Fruit fly (Drosophila melanogaster) whole organism, embryonic: ENCODE measurements around the gene CG31029.

ENCODE experiments used
- ATbp ChIP-seq: fragments of 200-800 bp; sonication (Bioruptor generic); optimal IDR thresholded peaks from 2 replicates; lab custom pipeline; 2017; ENCODE audit warnings: missing biosample characterization, mild to moderate bottlenecking, missing genetic modification characterization, missing genetic modification reagents
- Atf3 ChIP-seq: fragments of 200-800 bp; sonication (Bioruptor generic); optimal IDR thresholded peaks from 3 replicates; lab custom pipeline; 2016; ENCODE audit warnings: missing biosample characterization, missing genetic modification characterization
- CG10321 ChIP-seq: fragments of 200-800 bp; sonication (Bioruptor generic); IDR thresholded peaks from 2 replicates; pipeline ENCODE4 v1.3.6; 2022; ENCODE audit warnings: missing biosample characterization, missing genetic modification characterization
- CG10366 ChIP-seq: fragments of 200-800 bp; sonication (Bioruptor generic); IDR thresholded peaks from 2 replicates; pipeline ENCODE4 v1.3.6; 2022; ENCODE audit warnings: missing biosample characterization, missing genetic modification characterization
- CG12236 ChIP-seq: fragments of 200-800 bp; sonication (Bioruptor generic); optimal IDR thresholded peaks from 2 replicates; lab custom pipeline; 2016; ENCODE audit warnings: missing biosample characterization, missing genetic modification characterization
- CG1233 ChIP-seq: fragments of 200-800 bp; sonication (Bioruptor generic); optimal IDR thresholded peaks from 4 replicates; lab custom pipeline; 2018; ENCODE audit warnings: missing biosample characterization, mild to moderate bottlenecking, missing genetic modification characterization
- CG12391 ChIP-seq: fragments of 200-800 bp; sonication (Bioruptor generic); optimal IDR thresholded peaks from 3 replicates; lab custom pipeline; 2018; ENCODE audit warnings: missing biosample characterization, mild to moderate bottlenecking, missing genetic modification characterization, moderate library complexity
- CG12769 ChIP-seq: fragments of 200-800 bp; sonication (Bioruptor generic); optimal IDR thresholded peaks from 2 replicates; lab custom pipeline; 2019; ENCODE audit warnings: missing biosample characterization, mild to moderate bottlenecking, missing genetic modification characterization, moderate library complexity
- CG13775 ChIP-seq: fragments of 200-800 bp; sonication (Bioruptor generic); optimal IDR thresholded peaks from 3 replicates; lab custom pipeline; 2017; ENCODE audit warnings: missing biosample characterization, mild to moderate bottlenecking, missing genetic modification characterization
- CG14860 ChIP-seq: fragments of 200-800 bp; sonication (Bioruptor generic); IDR thresholded peaks from 3 replicates; pipeline ENCODE4 v1.3.6; 2022; ENCODE audit warnings: missing biosample characterization, missing genetic modification characterization; ENCODE audit not compliant: partially characterized antibody
- CG15514 ChIP-seq: fragments of 200-800 bp; sonication (Bioruptor generic); optimal IDR thresholded peaks from 3 replicates; lab custom pipeline; 2017; ENCODE audit warnings: missing biosample characterization, missing genetic modification characterization, mild to moderate bottlenecking, moderate library complexity, missing genetic modification reagents
- CG1603 ChIP-seq: fragments of 200-800 bp; sonication (Bioruptor generic); optimal IDR thresholded peaks from 2 replicates; lab custom pipeline; 2019; ENCODE audit warnings: missing biosample characterization, mild to moderate bottlenecking, missing genetic modification characterization, moderate library complexity
- CG1647 ChIP-seq: fragments of 200-800 bp; sonication (Bioruptor generic); optimal IDR thresholded peaks from 3 replicates; lab custom pipeline; 2016; ENCODE audit warnings: missing biosample characterization, missing genetic modification characterization
- CG17186 ChIP-seq: fragments of 200-800 bp; sonication (Bioruptor generic); optimal IDR thresholded peaks from 3 replicates; lab custom pipeline; 2017; ENCODE audit warnings: missing biosample characterization, missing genetic modification reagents, missing genetic modification characterization
- CG17359 ChIP-seq: fragments of 200-800 bp; sonication (Bioruptor generic); optimal IDR thresholded peaks from 3 replicates; lab custom pipeline; 2018; ENCODE audit warnings: missing biosample characterization, mild to moderate bottlenecking, missing genetic modification characterization, moderate library complexity
- CG18764 ChIP-seq: fragments of 200-800 bp; sonication (Bioruptor generic); optimal IDR thresholded peaks from 3 replicates; lab custom pipeline; 2016; ENCODE audit warnings: missing biosample characterization, missing genetic modification characterization
- CG2712 ChIP-seq: fragments of 200-800 bp; optimal IDR thresholded peaks from 3 replicates; lab custom pipeline; 2019; ENCODE audit warnings: missing biosample characterization, mild to moderate bottlenecking, missing genetic modification characterization, moderate library complexity
- CG4854 ChIP-seq: fragments of 200-800 bp; sonication (Bioruptor generic); optimal IDR thresholded peaks from 2 replicates; lab custom pipeline; 2016; ENCODE audit warnings: missing biosample characterization, missing genetic modification characterization, inconsistent platforms
- CG5953 ChIP-seq: fragments of 200-800 bp; sonication (Bioruptor generic); IDR thresholded peaks from 2 replicates; pipeline ENCODE4 v1.3.6; 2022; ENCODE audit warnings: missing biosample characterization, missing genetic modification characterization
- CG6254 ChIP-seq: fragments of 200-800 bp; sonication (Bioruptor generic); optimal IDR thresholded peaks from 3 replicates; lab custom pipeline; 2017; ENCODE audit warnings: mild to moderate bottlenecking, missing biosample characterization, missing genetic modification reagents, missing genetic modification characterization
- CG6272 ChIP-seq: fragments of 200-800 bp; sonication (Bioruptor generic); IDR thresholded peaks from 2 replicates; pipeline ENCODE4 v1.3.6; 2022; ENCODE audit warnings: missing biosample characterization, missing genetic modification characterization
- CG8089 ChIP-seq: fragments of 200-800 bp; sonication (Bioruptor generic); optimal IDR thresholded peaks from 3 replicates; lab custom pipeline; 2016; ENCODE audit warnings: missing biosample characterization, missing genetic modification characterization
- CG9437 ChIP-seq: fragments of 200-800 bp; sonication (Bioruptor generic); optimal IDR thresholded peaks from 2 replicates; lab custom pipeline; 2018; ENCODE audit warnings: missing biosample characterization, mild to moderate bottlenecking, missing genetic modification characterization
- CHES-1-like ChIP-seq: fragments of 200-800 bp; sonication (Bioruptor generic); optimal IDR thresholded peaks from 2 replicates; lab custom pipeline; 2016; ENCODE audit warnings: missing biosample characterization, missing genetic modification characterization
- GATAe ChIP-seq: fragments of 200-800 bp; sonication (Bioruptor generic); conservative IDR thresholded peaks from 2 replicates; pipeline ENCODE4 v1.3.6; 2022; ENCODE audit warnings: missing biosample characterization, missing genetic modification characterization
- HLH3B ChIP-seq: fragments of 200-800 bp; sonication (Bioruptor generic); IDR thresholded peaks from 2 replicates; pipeline ENCODE4 v1.3.6; 2022; ENCODE audit warnings: missing biosample characterization, missing genetic modification characterization
- Hr39 ChIP-seq: fragments of >200 bp; optimal IDR thresholded peaks from 2 replicates; lab custom pipeline; 2017
- MESR4 ChIP-seq: fragments of 200-800 bp; sonication (Bioruptor generic); optimal IDR thresholded peaks from 2 replicates; lab custom pipeline; 2018; ENCODE audit warnings: missing biosample characterization, mild to moderate bottlenecking, missing genetic modification characterization, moderate library complexity
- Meics ChIP-seq: fragments of 200-800 bp; sonication (Bioruptor generic); optimal IDR thresholded peaks from 2 replicates; lab custom pipeline; 2017; ENCODE audit warnings: missing biosample characterization, mild to moderate bottlenecking, missing genetic modification characterization
- Mrtf ChIP-seq: fragments of 200-800 bp; sonication (Bioruptor generic); IDR thresholded peaks from 3 replicates; pipeline ENCODE4 v1.3.6; 2022; ENCODE audit warnings: missing biosample characterization, missing genetic modification characterization
- Oli ChIP-seq: fragments of 200-800 bp; sonication (Bioruptor generic); optimal IDR thresholded peaks from 2 replicates; lab custom pipeline; 2018; ENCODE audit warnings: missing biosample characterization, mild to moderate bottlenecking, missing genetic modification characterization, moderate library complexity
- Opbp ChIP-seq: fragments of 200-800 bp; sonication (Bioruptor generic); IDR thresholded peaks from 3 replicates; pipeline ENCODE4 v1.3.6; 2022; ENCODE audit warnings: missing biosample characterization, missing genetic modification characterization; ENCODE audit not compliant: partially characterized antibody
- PHDP ChIP-seq: fragments of 200-800 bp; sonication (Bioruptor generic); optimal IDR thresholded peaks from 3 replicates; lab custom pipeline; 2018; ENCODE audit warnings: missing biosample characterization, mild to moderate bottlenecking, missing genetic modification characterization, moderate library complexity
- Ravus ChIP-seq: fragments of 200-800 bp; sonication (Bioruptor generic); IDR thresholded peaks from 2 replicates; pipeline ENCODE4 v1.3.6; 2022; ENCODE audit warnings: missing biosample characterization, missing genetic modification characterization
- Rx ChIP-seq: fragments of 200-800 bp; sonication (Bioruptor generic); IDR thresholded peaks from 2 replicates; pipeline ENCODE4 v1.3.6; 2022; ENCODE audit warnings: missing biosample characterization, missing genetic modification characterization
- Sry-δ ChIP-seq: fragments of 200-800 bp; sonication (Bioruptor generic); optimal IDR thresholded peaks from 2 replicates; lab custom pipeline; 2016; ENCODE audit warnings: missing biosample characterization, missing genetic modification characterization
- abd-A ChIP-seq: fragments of 200-800 bp; sonication (Bioruptor generic); optimal IDR thresholded peaks from 3 replicates; lab custom pipeline; 2019; ENCODE audit warnings: missing biosample characterization, mild to moderate bottlenecking, missing genetic modification characterization, moderate library complexity
- br ChIP-seq: fragments of >200 bp; optimal IDR thresholded peaks from 2 replicates; lab custom pipeline; 2017
- btn ChIP-seq: fragments of 200-800 bp; sonication (Bioruptor generic); optimal IDR thresholded peaks from 2 replicates; lab custom pipeline; 2016; ENCODE audit warnings: missing biosample characterization, missing genetic modification characterization
- corto ChIP-seq: fragments of 200-800 bp; sonication (Bioruptor generic); optimal IDR thresholded peaks from 2 replicates; lab custom pipeline; 2016; ENCODE audit warnings: missing biosample characterization, mild to moderate bottlenecking, missing genetic modification characterization, moderate library complexity
- dmrt11E ChIP-seq: fragments of 200-800 bp; sonication (Bioruptor generic); optimal IDR thresholded peaks from 3 replicates; lab custom pipeline; 2018; ENCODE audit warnings: missing biosample characterization, mild to moderate bottlenecking, missing genetic modification characterization, moderate library complexity
- gem ChIP-seq: fragments of 200-800 bp; sonication (Bioruptor generic); optimal IDR thresholded peaks from 2 replicates; lab custom pipeline; 2019; ENCODE audit warnings: missing biosample characterization, mild to moderate bottlenecking, missing genetic modification characterization, moderate library complexity
- gsb-n ChIP-seq: fragments of 200-800 bp; sonication (Bioruptor generic); optimal IDR thresholded peaks from 3 replicates; lab custom pipeline; 2018; ENCODE audit warnings: missing biosample characterization, mild to moderate bottlenecking, missing genetic modification characterization
- lab ChIP-seq: fragments of 200-800 bp; sonication (Bioruptor generic); optimal IDR thresholded peaks from 3 replicates; lab custom pipeline; 2017; ENCODE audit warnings: missing biosample characterization, missing genetic modification characterization, mild to moderate bottlenecking, moderate library complexity, missing genetic modification reagents
- nau ChIP-seq: fragments of 200-800 bp; sonication (Bioruptor generic); optimal IDR thresholded peaks from 3 replicates; lab custom pipeline; 2017; ENCODE audit warnings: missing biosample characterization, mild to moderate bottlenecking, missing genetic modification characterization, missing genetic modification reagents
- nerfin-1 ChIP-seq: fragments of 200-800 bp; sonication (Bioruptor generic); optimal IDR thresholded peaks from 3 replicates; lab custom pipeline; 2019; ENCODE audit warnings: missing biosample characterization, mild to moderate bottlenecking, missing genetic modification characterization, moderate library complexity
- p53 ChIP-seq: fragments of 200-800 bp; sonication (Bioruptor generic); optimal IDR thresholded peaks from 2 replicates; lab custom pipeline; 2016; ENCODE audit warnings: missing biosample characterization, missing genetic modification characterization
- ranshi ChIP-seq: fragments of 200-800 bp; sonication (Bioruptor generic); IDR thresholded peaks from 2 replicates; pipeline ENCODE4 v1.3.6; 2022; ENCODE audit warnings: missing biosample characterization, missing genetic modification characterization
- toy ChIP-seq: fragments of 200-800 bp; sonication (Bioruptor generic); IDR thresholded peaks from 2 replicates; pipeline ENCODE4 v1.3.6; 2022; ENCODE audit warnings: missing biosample characterization, missing genetic modification characterization
- tup ChIP-seq: fragments of 200-800 bp; sonication (Bioruptor generic); optimal IDR thresholded peaks from 2 replicates; lab custom pipeline; 2016; ENCODE audit warnings: missing biosample characterization, mild to moderate bottlenecking, missing genetic modification characterization, moderate library complexity
- wdn ChIP-seq: fragments of 200-800 bp; sonication (Bioruptor generic); IDR thresholded peaks from 2 replicates; pipeline ENCODE4 v1.3.6; 2022; ENCODE audit warnings: missing biosample characterization, missing genetic modification characterization

Gene CG31029

DNA sequence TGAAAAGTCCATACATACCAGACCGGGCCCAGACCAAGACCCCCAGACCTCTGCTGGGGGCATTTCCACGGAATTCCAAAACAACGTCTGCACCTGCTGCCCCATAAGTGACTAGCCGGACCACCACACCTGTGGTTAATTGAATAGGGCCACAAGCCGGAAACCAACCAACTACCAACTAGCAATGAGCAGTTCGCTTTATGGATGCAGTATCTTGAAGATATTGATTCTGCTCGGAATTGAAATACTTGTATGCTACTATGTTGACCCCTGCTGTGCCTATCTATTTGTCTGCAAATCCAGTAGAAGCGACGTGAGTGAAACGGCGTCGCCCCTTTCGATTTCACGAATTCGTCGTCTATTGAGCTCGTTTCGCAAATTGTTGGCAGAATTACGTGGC, 36.3 kb downstream of the CG31029 start (continued):
- no peak for TF ChIP-seq p53 (GFP tag; lab: Kevin White, UChicago)
- TF ChIP-seq toy (GFP tag; lab: Robert Waterston, UW), result no peak
- TF ChIP-seq CG6254 (GFP tag; lab: Kevin White, UChicago), result no peak
- no peak for TF ChIP-seq CG6272 (GFP tag; lab: Robert Waterston, UW)
- TF ChIP-seq CG13775 (GFP tag; lab: Kevin White, UChicago), result no peak
- TF ChIP-seq tup, result no peak
- peak; percentile 1 for TF ChIP-seq Meics
- TF ChIP-seq Ravus, result no peak
- no peak for TF ChIP-seq Opbp (GFP tag; lab: Robert Waterston, UW)
- peak; percentile 41 for TF ChIP-seq ATbp (GFP tag; lab: Kevin White, UChicago)
- TF ChIP-seq CG17186, result no peak
- no peak for TF ChIP-seq br (lab: Kevin White, UChicago)
- TF ChIP-seq CG18764 (GFP tag; lab: Kevin White, UChicago), result no peak
- no peak for TF ChIP-seq CG12236
- TF ChIP-seq CG12391 (tag; lab: Kevin White, UChicago), result no peak
- TF ChIP-seq corto (GFP tag; lab: Kevin White, UChicago), result no peak
- no peak for TF ChIP-seq PHDP (tag; lab: Kevin White, UChicago)
- TF ChIP-seq gem (tag; lab: Kevin White, UChicago), result peak; percentile 25
- no peak for TF ChIP-seq Oli
- no peak for TF ChIP-seq CG15514 (GFP tag; lab: Kevin White, UChicago)
- peak; percentile 7 for TF ChIP-seq lab (GFP tag; lab: Kevin White, UChicago)
- no peak for TF ChIP-seq nerfin-1
- 0 out of 2 replicates have a peak, but pooled peaks have one; percentile 32 for TF ChIP-seq HLH3B (GFP tag; lab: Robert Waterston, UW)
- TF ChIP-seq CG10321 (GFP tag; lab: Robert Waterston, UW), result no peak
- no peak for TF ChIP-seq GATAe (GFP tag; lab: Robert Waterston, UW)
- TF ChIP-seq MESR4 (GFP tag; lab: Kevin White, UChicago), result no peak
- TF ChIP-seq Hr39 (lab: Kevin White, UChicago), result no peak
- no peak for TF ChIP-seq CG14860 (GFP tag; lab: Robert Waterston, UW)
- no peak for TF ChIP-seq nau (GFP tag; lab: Kevin White, UChicago)
- TF ChIP-seq CHES-1-like, result no peak
- no peak for TF ChIP-seq dmrt11E (tag; lab: Kevin White, UChicago)
- no peak for TF ChIP-seq gsb-n
- TF ChIP-seq CG10366 (GFP tag; lab: Robert Waterston, UW), result peak; percentile 25; the same call in 1 of the 2 replicates
- TF ChIP-seq btn (GFP tag; lab: Kevin White, UChicago), result no peak
- no peak for TF ChIP-seq CG5953
- no peak for TF ChIP-seq wdn (GFP tag; lab: Robert Waterston, UW)
- peak; percentile 18 for TF ChIP-seq CG17359 (tag; lab: Kevin White, UChicago)
- TF ChIP-seq CG1647, result no peak
- 0 out of 3 replicates have a peak, but pooled peaks have one; percentile 29 for TF ChIP-seq Mrtf
- peak; percentile 46; the same call in 1 of the 2 replicates for TF ChIP-seq ranshi (GFP tag; lab: Robert Waterston, UW)
- peak; percentile 33 for TF ChIP-seq CG1603 (tag; lab: Kevin White, UChicago)
- no peak for TF ChIP-seq CG4854 (GFP tag; lab: Kevin White, UChicago)
- TF ChIP-seq CG1233 (GFP tag; lab: Kevin White, UChicago), result no peak
- no peak for TF ChIP-seq Sry-δ
- peak; percentile 18 for TF ChIP-seq CG12769 (tag; lab: Kevin White, UChicago)
- no peak for TF ChIP-seq CG2712 (tag; lab: Kevin White, UChicago)
- TF ChIP-seq Rx, result peak; percentile 40; the same call in 1 of the 2 replicates
- TF ChIP-seq CG8089 (GFP tag; lab: Kevin White, UChicago), result no peak
- peak; percentile 3 for TF ChIP-seq Atf3
- no peak for TF ChIP-seq CG9437
- no peak for TF ChIP-seq abd-A (tag; lab: Kevin White, UChicago)
